Worm (Caenorhabditis elegans): Measurements from ENCODE around the gene lbp-8.

The lbp-8 gene

DNA sequence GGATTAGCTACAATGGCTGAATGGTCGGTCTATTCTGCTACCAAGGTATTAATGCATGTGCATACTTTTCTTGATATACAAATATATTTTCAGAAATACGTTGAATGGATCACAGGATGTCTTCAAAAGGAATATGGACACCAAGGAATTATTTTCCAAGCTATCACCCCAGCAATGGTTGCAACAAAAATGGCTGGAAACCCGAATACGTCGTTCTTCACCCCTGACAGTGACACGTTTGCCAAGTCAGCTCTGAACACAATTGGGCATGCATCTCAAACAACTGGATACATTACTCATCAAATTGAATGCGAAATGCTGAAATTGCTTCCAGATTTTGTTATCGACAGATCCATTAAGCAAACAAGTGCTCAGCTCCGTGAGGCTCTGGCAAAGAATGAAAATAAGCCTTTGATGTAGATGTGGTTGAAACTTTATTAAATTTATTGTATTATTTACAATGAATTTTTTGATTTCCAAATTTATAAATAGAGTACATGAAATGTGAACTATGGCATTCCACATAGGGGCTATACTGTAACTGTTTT is 17.1 kb downstream of the lbp-8 start:
- no peak for TF ChIP-seq xbp-1 (tag; optimal IDR thresholded peaks at IDR 0.05)
- TF ChIP-seq irx-1 (tag; optimal IDR thresholded peaks at IDR 0.05) = no peak
- peak; percentile 47 for TF ChIP-seq lir-3 (tag; optimal IDR thresholded peaks at IDR 0.05; ENCODE audit: poor library complexity)
- TF ChIP-seq efl-1 (optimal IDR thresholded peaks at IDR 0.05) = no peak
- TF ChIP-seq efl-1 (GFP tag; optimal IDR thresholded peaks at IDR 0.05 in 1 of 2) = peak in 1 of 2 experiments; percentile 96
- TF ChIP-seq nhr-237 (tag; optimal IDR thresholded peaks at IDR 0.05) = no peak
- TF ChIP-seq nhr-19 (GFP tag; conservative IDR thresholded peaks at IDR 0.05) = peak; percentile 54
- peak; percentile 8 for TF ChIP-seq rnt-1 (tag; optimal IDR thresholded peaks at IDR 0.05)
- peak; percentile 96 for TF ChIP-seq ama-1 (optimal IDR thresholded peaks at IDR 0.05)
- peak in 1 of 3 experiments; percentile 6 for TF ChIP-seq dpl-1 (GFP tag; optimal IDR thresholded peaks at IDR 0.05)
- TF ChIP-seq aha-1 (tag; optimal IDR thresholded peaks at IDR 0.05) = no peak
- TF ChIP-seq nhr-20 (tag; optimal IDR thresholded peaks at IDR 0.05) = peak; percentile 7
- peak; percentile 64 for TF ChIP-seq nhr-90 (tag; optimal IDR thresholded peaks at IDR 0.05; ENCODE audit: poor library complexity)
- TF ChIP-seq ztf-11 (tag; optimal IDR thresholded peaks at IDR 0.05) = no peak
- peak; percentile 35 for TF ChIP-seq dsc-1 (tag; optimal IDR thresholded peaks at IDR 0.05)
- no peak for TF ChIP-seq skn-1 (tag; optimal IDR thresholded peaks at IDR 0.05)
- TF ChIP-seq lsy-2 (tag; optimal IDR thresholded peaks at IDR 0.05) = peak in 1 of 2 experiments; percentile 45
- peak in 1 of 2 experiments; percentile 67 for TF ChIP-seq lin-35 (GFP tag; optimal IDR thresholded peaks at IDR 0.05)
- peak; percentile 41 for TF ChIP-seq C16A3.4 (tag; optimal IDR thresholded peaks at IDR 0.05)
- TF ChIP-seq pax-3 (tag; optimal IDR thresholded peaks at IDR 0.05) = peak; percentile 82
- TF ChIP-seq snu-23 (GFP tag; optimal IDR thresholded peaks at IDR 0.05) = peak; percentile 11
- TF ChIP-seq nhr-71 (tag; optimal IDR thresholded peaks at IDR 0.05) = peak; percentile 38
- TF ChIP-seq pag-3 (tag; optimal IDR thresholded peaks at IDR 0.05; ENCODE audit: borderline replicate concordance, insufficient read depth) = no peak
- peak; percentile 52 for TF ChIP-seq nhr-47 (tag; optimal IDR thresholded peaks at IDR 0.05)
- no peak for TF ChIP-seq nhr-12 (tag; optimal IDR thresholded peaks at IDR 0.05)
- TF ChIP-seq hpl-2 (GFP tag; optimal IDR thresholded peaks at IDR 0.05) = peak; percentile 23
- peak; percentile 11 for TF ChIP-seq nhr-85 (tag)

DNA sequence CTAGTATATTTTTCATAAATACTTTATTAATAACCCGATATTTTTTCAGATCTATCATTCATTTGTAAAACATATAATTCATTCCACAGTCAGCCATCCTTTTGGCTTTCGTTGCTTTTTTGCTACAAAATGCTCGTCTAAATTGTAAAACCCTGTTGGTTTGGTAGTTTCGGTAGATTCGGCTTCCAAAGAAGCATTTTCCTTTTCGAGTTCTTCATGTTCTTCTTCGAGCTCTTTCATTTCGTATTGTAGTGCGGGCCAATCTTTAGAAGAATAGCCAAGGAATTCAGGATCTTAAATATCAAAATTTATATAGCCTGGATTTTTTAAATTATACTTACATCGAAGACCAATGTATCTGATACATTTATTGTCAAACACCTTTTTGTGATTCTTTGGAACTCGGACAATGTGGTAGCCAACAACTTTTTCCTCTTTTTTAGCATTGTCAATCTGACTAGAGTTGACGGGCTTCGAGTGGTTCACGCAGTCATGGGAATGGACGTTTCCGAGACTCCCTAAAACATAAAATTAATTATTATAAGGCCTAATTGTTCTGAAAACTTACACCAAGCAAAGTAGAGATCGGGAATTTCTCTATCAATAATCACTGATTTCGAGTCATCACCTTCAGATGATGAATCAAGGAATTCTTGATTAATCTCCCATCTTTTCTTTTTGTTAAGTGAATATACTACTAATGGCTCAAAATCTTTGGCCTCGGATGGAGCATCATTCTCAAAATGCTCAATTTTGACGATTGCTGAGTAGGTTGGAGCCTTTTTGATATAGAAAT is 17.7 kb downstream of the lbp-8 start:
- TF ChIP-seq ceh-88 (GFP tag; IDR thresholded peaks at IDR 0.05) (peak; percentile 9), pax-3 (tag; optimal IDR thresholded peaks at IDR 0.05) (peak; percentile 61), ama-1 (optimal IDR thresholded peaks at IDR 0.05) (peak; percentile 12), nhr-71 (tag; optimal IDR thresholded peaks at IDR 0.05) (peak; percentile 17), sox-4 (tag; optimal IDR thresholded peaks at IDR 0.05) (no peak), rnt-1 (tag; optimal IDR thresholded peaks at IDR 0.05) (no peak), nhr-85 (tag) (peak; percentile 39), elt-2 (tag; optimal IDR thresholded peaks at IDR 0.05) (peak; percentile 9), elt-3 (tag; optimal IDR thresholded peaks at IDR 0.05) (peak in 1 of 6 experiments; percentile 6), egl-13 (tag; optimal IDR thresholded peaks at IDR 0.05) (no peak), lir-3 (tag; optimal IDR thresholded peaks at IDR 0.05; ENCODE audit: poor library complexity) (peak; percentile 17), nhr-11 (tag; optimal IDR thresholded peaks at IDR 0.05) (no peak), lin-15B (tag; optimal IDR thresholded peaks at IDR 0.05) (no peak)

DNA sequence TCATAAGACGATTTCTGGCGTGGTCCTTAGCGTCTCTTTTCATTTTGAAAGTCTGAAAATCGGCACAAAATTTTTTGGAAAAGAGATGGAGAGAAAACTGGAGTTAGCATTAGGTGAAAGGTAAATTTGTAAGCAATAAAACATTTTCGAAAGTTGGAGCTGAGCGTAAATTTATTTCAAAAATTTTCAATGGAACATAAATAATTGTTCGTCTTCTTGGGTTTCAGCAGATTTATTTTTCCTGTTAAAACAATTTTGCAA is 18.3 kb downstream of the lbp-8 start, which contains the start of gene C06B3.6:
TSS of gene C06B3.6 (minus strand) at position 52 of the 261 bp plus-strand sequence.
- peak; percentile 1; the same call in 1 of the 2 replicates for TF ChIP-seq ceh-88 (GFP tag; IDR thresholded peaks at IDR 0.05)
- TF ChIP-seq fkh-8 (tag; optimal IDR thresholded peaks at IDR 0.05) = no peak

DNA sequence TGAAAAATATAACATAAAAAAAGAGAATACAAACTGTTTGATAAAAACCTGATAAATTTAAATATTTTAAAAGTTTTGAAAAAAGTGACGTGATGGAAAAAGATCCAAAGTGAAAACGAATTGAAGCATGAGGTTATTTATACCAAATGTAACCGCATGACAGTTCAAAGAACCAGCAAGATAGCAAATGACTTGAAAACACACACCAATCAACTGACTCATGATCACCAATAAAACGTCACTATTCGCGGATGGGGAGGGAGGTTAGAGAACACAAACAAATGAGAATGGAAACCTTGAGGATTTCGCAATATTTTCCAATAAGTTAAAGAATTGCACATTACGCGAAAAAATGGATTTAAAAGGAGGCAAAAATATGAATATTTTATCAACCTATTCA is 18.8 kb downstream of the lbp-8 start, which contains the start of gene C06B3.7:
TSS of gene C06B3.7 (plus strand) at position 287 of the 400 bp plus-strand sequence.
- no peak for TF ChIP-seq nhr-77 (tag; optimal IDR thresholded peaks at IDR 0.05)
- TF ChIP-seq C04F5.9 (tag; optimal IDR thresholded peaks at IDR 0.05) = peak; percentile 55
- peak; percentile 59 for TF ChIP-seq lir-3 (tag; optimal IDR thresholded peaks at IDR 0.05; ENCODE audit: poor library complexity)
- peak; percentile 84 for TF ChIP-seq dsc-1 (tag; optimal IDR thresholded peaks at IDR 0.05)
- TF ChIP-seq unc-30 (tag; optimal IDR thresholded peaks at IDR 0.05) = no peak
- peak; percentile 95 for TF ChIP-seq lin-14 (GFP tag; optimal IDR thresholded peaks at IDR 0.05)
- TF ChIP-seq C34B4.2 (tag; optimal IDR thresholded peaks at IDR 0.05) = no peak
- TF ChIP-seq egl-27 (tag; optimal IDR thresholded peaks at IDR 0.05) = no peak
- no peak for TF ChIP-seq sptf-1 (tag; optimal IDR thresholded peaks at IDR 0.05)
- TF ChIP-seq unc-86 (tag; optimal IDR thresholded peaks at IDR 0.05) = no peak
- TF ChIP-seq nhr-11 (tag; optimal IDR thresholded peaks at IDR 0.05) = peak; percentile 55
- TF ChIP-seq lsy-2 (tag; optimal IDR thresholded peaks at IDR 0.05) = peak; percentile 74 to 85
- TF ChIP-seq xbp-1 (tag; optimal IDR thresholded peaks at IDR 0.05) = peak; percentile 89
- peak; percentile 83 for TF ChIP-seq nhr-47 (tag; optimal IDR thresholded peaks at IDR 0.05)
- TF ChIP-seq nhr-71 (tag; optimal IDR thresholded peaks at IDR 0.05) = peak; percentile 97
- peak; percentile 88 for TF ChIP-seq mep-1 (tag; optimal IDR thresholded peaks at IDR 0.05)
- peak; percentile 64 to 90 for TF ChIP-seq lin-35 (GFP tag; optimal IDR thresholded peaks at IDR 0.05)
- no peak for TF ChIP-seq fkh-10 (GFP tag; optimal IDR thresholded peaks at IDR 0.05)

Measured in whole organism, L1 larva.